Fruit fly (Drosophila melanogaster) whole organism, embryonic: Measurements from ENCODE around the gene Nulp1.

Experiments
- ATbp ChIP-seq: fragments of 200-800 bp; sonication (Bioruptor generic); optimal IDR thresholded peaks from 2 replicates; lab custom pipeline; 2017; ENCODE audit warnings: missing biosample characterization, mild to moderate bottlenecking, missing genetic modification characterization, missing genetic modification reagents
- B-H1 ChIP-seq: fragments of 200-800 bp; sonication (Bioruptor generic); IDR thresholded peaks from 3 replicates; pipeline ENCODE4 v1.3.6; 2022; ENCODE audit warnings: missing biosample characterization, missing genetic modification characterization
- Bteb2 ChIP-seq: fragments of 200-800 bp; sonication (Bioruptor generic); optimal IDR thresholded peaks from 2 replicates; lab custom pipeline; 2016; ENCODE audit warnings: missing biosample characterization, missing genetic modification characterization
- CG11560 ChIP-seq: fragments of 200-800 bp; sonication (Bioruptor generic); IDR thresholded peaks from 3 replicates; pipeline ENCODE4 v1.3.6; 2022; ENCODE audit warnings: missing biosample characterization, missing genetic modification characterization
- CG14860 ChIP-seq: fragments of 200-800 bp; sonication (Bioruptor generic); IDR thresholded peaks from 3 replicates; pipeline ENCODE4 v1.3.6; 2022; ENCODE audit warnings: missing biosample characterization, missing genetic modification characterization; ENCODE audit not compliant: partially characterized antibody
- CG17912 ChIP-seq: fragments of 200-800 bp; sonication (Bioruptor generic); optimal IDR thresholded peaks from 2 replicates; lab custom pipeline; 2018; ENCODE audit warnings: missing biosample characterization, mild to moderate bottlenecking, missing genetic modification characterization
- CG1792 ChIP-seq: fragments of 200-800 bp; sonication (Bioruptor generic); optimal IDR thresholded peaks from 2 replicates; lab custom pipeline; 2016; ENCODE audit warnings: missing biosample characterization, missing genetic modification characterization
- CG18599 ChIP-seq: fragments of 200-800 bp; sonication (Bioruptor generic); optimal IDR thresholded peaks from 3 replicates; lab custom pipeline; 2017; ENCODE audit warnings: missing biosample characterization, missing genetic modification characterization, mild to moderate bottlenecking, moderate library complexity, missing genetic modification reagents
- CG2875 ChIP-seq: fragments of 200-800 bp; sonication (Bioruptor generic); optimal IDR thresholded peaks from 2 replicates; lab custom pipeline; 2017; ENCODE audit warnings: missing biosample characterization, mild to moderate bottlenecking, missing genetic modification characterization, missing genetic modification reagents
- CG32532 ChIP-seq: fragments of 200-800 bp; sonication (Bioruptor generic); IDR thresholded peaks from 2 replicates; pipeline ENCODE4 v1.3.6; 2022; ENCODE audit warnings: missing biosample characterization, missing genetic modification characterization
- CG34422 ChIP-seq: fragments of 200-800 bp; sonication (Bioruptor generic); IDR thresholded peaks from 3 replicates; pipeline ENCODE4 v1.3.6; 2022; ENCODE audit warnings: missing biosample characterization, missing genetic modification characterization
- CG4404 ChIP-seq: fragments of 200-800 bp; sonication (Bioruptor generic); IDR thresholded peaks from 2 replicates; pipeline ENCODE4 v1.3.6; 2022; ENCODE audit warnings: missing biosample characterization, missing genetic modification characterization
- CG6765 ChIP-seq: fragments of 200-800 bp; sonication (Bioruptor generic); optimal IDR thresholded peaks from 3 replicates; lab custom pipeline; 2017; ENCODE audit warnings: missing biosample characterization, mild to moderate bottlenecking, missing genetic modification characterization
- CG6854 ChIP-seq: fragments of 200-800 bp; sonication (Bioruptor generic); optimal IDR thresholded peaks from 3 replicates; lab custom pipeline; 2017; ENCODE audit warnings: missing biosample characterization, mild to moderate bottlenecking, missing genetic modification characterization
- CG7745 ChIP-seq: fragments of 200-800 bp; sonication (Bioruptor generic); optimal IDR thresholded peaks from 2 replicates; lab custom pipeline; 2018; ENCODE audit warnings: missing biosample characterization, mild to moderate bottlenecking, missing genetic modification characterization, moderate library complexity
- CG7839 ChIP-seq: fragments of 200-800 bp; sonication (Bioruptor generic); optimal IDR thresholded peaks from 3 replicates; lab custom pipeline; 2018; ENCODE audit warnings: missing biosample characterization, mild to moderate bottlenecking, missing genetic modification characterization, moderate library complexity
- CG8281 ChIP-seq: fragments of 200-800 bp; sonication (Bioruptor generic); optimal IDR thresholded peaks from 2 replicates; lab custom pipeline; 2018; ENCODE audit warnings: missing biosample characterization, mild to moderate bottlenecking, missing genetic modification characterization, moderate library complexity
- CG8388 ChIP-seq: fragments of 200-800 bp; sonication (Bioruptor generic); optimal IDR thresholded peaks from 2 replicates; lab custom pipeline; 2019; ENCODE audit warnings: missing biosample characterization, mild to moderate bottlenecking, missing genetic modification characterization, moderate library complexity
- CG8924 ChIP-seq: fragments of 200-800 bp; optimal IDR thresholded peaks from 3 replicates; lab custom pipeline; 2019; ENCODE audit warnings: missing biosample characterization, mild to moderate bottlenecking, missing genetic modification characterization, moderate library complexity
- Chrac-16 ChIP-seq: fragments of 200-800 bp; sonication (Bioruptor generic); optimal IDR thresholded peaks from 3 replicates; lab custom pipeline; 2016; ENCODE audit warnings: missing biosample characterization, missing genetic modification characterization
- CkIIα-i1 ChIP-seq: fragments of 200-800 bp; sonication (Bioruptor generic); IDR thresholded peaks from 2 replicates; pipeline ENCODE4 v1.3.6; 2022; ENCODE audit warnings: missing biosample characterization, missing genetic modification characterization
- CoRest ChIP-seq: fragments of 200-800 bp; sonication (Bioruptor generic); optimal IDR thresholded peaks from 3 replicates; lab custom pipeline; 2018; ENCODE audit warnings: missing biosample characterization, mild to moderate bottlenecking, missing genetic modification characterization, moderate library complexity
- Dfd ChIP-seq, 2 experiments: fragments of >200 bp; optimal IDR thresholded peaks; 2 replicates each; lab custom pipeline; 2017; ENCODE audit warnings: missing biosample characterization in 2 of 2, missing genetic modification characterization in 2 of 2
- Dip3 ChIP-seq: fragments of 200-800 bp; sonication (Bioruptor generic); optimal IDR thresholded peaks from 3 replicates; lab custom pipeline; 2016; ENCODE audit warnings: missing biosample characterization, missing genetic modification characterization
- Dp ChIP-seq: fragments of 200-800 bp; sonication (Bioruptor generic); optimal IDR thresholded peaks from 2 replicates; lab custom pipeline; 2018; ENCODE audit warnings: missing biosample characterization, mild to moderate bottlenecking, missing genetic modification characterization, moderate library complexity
- E2f2 ChIP-seq: fragments of 200-800 bp; sonication (Bioruptor generic); IDR thresholded peaks from 2 replicates; pipeline ENCODE4 v1.3.6; 2022; ENCODE audit warnings: missing biosample characterization, missing genetic modification characterization
- Nf-YA ChIP-seq: fragments of 200-800 bp; sonication (Bioruptor generic); IDR thresholded peaks from 2 replicates; pipeline ENCODE4 v1.3.6; 2022; ENCODE audit warnings: missing biosample characterization, missing genetic modification characterization
- Pdp1 ChIP-seq, 2 experiments: fragments of 200-800 bp; sonication (Bioruptor generic); optimal IDR thresholded peaks; 3 replicates each; lab custom pipeline; 2016; ENCODE audit warnings: missing biosample characterization in 2 of 2, missing genetic modification characterization in 2 of 2, mild to moderate bottlenecking in 1 of 2, moderate library complexity in 1 of 2
- Scr ChIP-seq: fragments of 200-800 bp; sonication (Bioruptor generic); IDR thresholded peaks from 2 replicates; pipeline ENCODE4 v1.3.6; 2022; ENCODE audit warnings: missing biosample characterization, missing genetic modification characterization; ENCODE audit not compliant: partially characterized antibody
- Six4 ChIP-seq: fragments of 200-800 bp; sonication (Bioruptor generic); optimal IDR thresholded peaks from 2 replicates; lab custom pipeline; 2016; ENCODE audit warnings: missing biosample characterization, missing genetic modification characterization
- Sox100B ChIP-seq: fragments of 200-800 bp; sonication (Bioruptor generic); optimal IDR thresholded peaks from 3 replicates; lab custom pipeline; 2018; ENCODE audit warnings: missing biosample characterization, mild to moderate bottlenecking, missing genetic modification characterization
- Taf1 ChIP-seq: fragments of 200-800 bp; sonication (Bioruptor generic); IDR thresholded peaks from 2 replicates; pipeline ENCODE4 v1.3.6; 2022; ENCODE audit warnings: missing biosample characterization, missing genetic modification characterization
- amos ChIP-seq: fragments of 200-800 bp; sonication (Bioruptor generic); IDR thresholded peaks from 2 replicates; pipeline ENCODE4 v1.3.6; 2022; ENCODE audit warnings: missing biosample characterization, missing genetic modification characterization; ENCODE audit not compliant: partially characterized antibody
- cas ChIP-seq: fragments of 200-800 bp; sonication (Bioruptor generic); IDR thresholded peaks from 2 replicates; pipeline ENCODE4 v1.3.6; 2022; ENCODE audit warnings: missing biosample characterization, missing genetic modification characterization
- corto ChIP-seq: fragments of 200-800 bp; sonication (Bioruptor generic); optimal IDR thresholded peaks from 2 replicates; lab custom pipeline; 2016; ENCODE audit warnings: missing biosample characterization, mild to moderate bottlenecking, missing genetic modification characterization, moderate library complexity
- crp ChIP-seq, 2 experiments: fragments of 200-800 bp; sonication (Bioruptor generic); optimal IDR thresholded peaks; 2 replicates in 1 of 2; 3 replicates in 1 of 2; lab custom pipeline; 2017; ENCODE audit warnings: missing biosample characterization in 2 of 2, missing genetic modification characterization in 2 of 2, mild to moderate bottlenecking in 1 of 2, moderate library complexity in 1 of 2
- da ChIP-seq: fragments of 200-800 bp; sonication (Bioruptor generic); optimal IDR thresholded peaks from 2 replicates; lab custom pipeline; 2016; ENCODE audit warnings: missing biosample characterization, missing genetic modification characterization
- danr ChIP-seq: fragments of 200-800 bp; sonication (Bioruptor generic); IDR thresholded peaks from 2 replicates; pipeline ENCODE4 v1.3.6; 2022; ENCODE audit warnings: missing biosample characterization, missing genetic modification characterization
- dmrt11E ChIP-seq: fragments of 200-800 bp; sonication (Bioruptor generic); optimal IDR thresholded peaks from 3 replicates; lab custom pipeline; 2018; ENCODE audit warnings: missing biosample characterization, mild to moderate bottlenecking, missing genetic modification characterization, moderate library complexity
- ind ChIP-seq: fragments of 200-800 bp; sonication (Bioruptor generic); optimal IDR thresholded peaks from 3 replicates; lab custom pipeline; 2016; ENCODE audit warnings: missing biosample characterization, missing genetic modification characterization
- inv ChIP-seq: fragments of 200-800 bp; sonication (Bioruptor generic); IDR thresholded peaks from 2 replicates; pipeline ENCODE4 v1.3.6; 2022; ENCODE audit warnings: missing biosample characterization, missing genetic modification characterization; ENCODE audit not compliant: partially characterized antibody
- lbe ChIP-seq: fragments of 200-800 bp; sonication (Bioruptor generic); optimal IDR thresholded peaks from 2 replicates; lab custom pipeline; 2016; ENCODE audit warnings: missing biosample characterization, mild to moderate bottlenecking, missing genetic modification characterization
- nerfin-2 ChIP-seq: fragments of 200-800 bp; sonication (Bioruptor generic); IDR thresholded peaks from 2 replicates; pipeline ENCODE4 v1.3.6; 2022; ENCODE audit warnings: missing biosample characterization, missing genetic modification characterization; ENCODE audit not compliant: partially characterized antibody
- org-1 ChIP-seq: fragments of 200-800 bp; sonication (Bioruptor generic); optimal IDR thresholded peaks from 2 replicates; lab custom pipeline; 2017; ENCODE audit warnings: missing biosample characterization, missing genetic modification characterization
- scrt ChIP-seq: fragments of 200-800 bp; sonication (Bioruptor generic); optimal IDR thresholded peaks from 2 replicates; lab custom pipeline; 2018; ENCODE audit warnings: missing biosample characterization, mild to moderate bottlenecking, missing genetic modification characterization, moderate library complexity
- sd ChIP-seq: fragments of 200-800 bp; sonication (Bioruptor generic); optimal IDR thresholded peaks from 3 replicates; lab custom pipeline; 2018; ENCODE audit warnings: missing biosample characterization, mild to moderate bottlenecking, missing genetic modification characterization, moderate library complexity
- seq ChIP-seq: fragments of 200-800 bp; sonication (Bioruptor generic); IDR thresholded peaks from 2 replicates; pipeline ENCODE4 v1.3.6; 2022; ENCODE audit warnings: missing biosample characterization, missing genetic modification characterization
- sna ChIP-seq: fragments of 200-800 bp; sonication (Bioruptor generic); IDR thresholded peaks from 2 replicates; pipeline ENCODE4 v1.3.6; 2022; ENCODE audit warnings: missing biosample characterization, missing genetic modification characterization; ENCODE audit not compliant: partially characterized antibody
- trh ChIP-seq: fragments of 200-800 bp; sonication (Bioruptor generic); optimal IDR thresholded peaks from 2 replicates; lab custom pipeline; 2016; ENCODE audit warnings: missing biosample characterization, missing genetic modification characterization
- zen ChIP-seq: fragments of 200-800 bp; sonication (Bioruptor generic); optimal IDR thresholded peaks from 3 replicates; lab custom pipeline; 2018; ENCODE audit warnings: missing biosample characterization, mild to moderate bottlenecking, missing genetic modification characterization, moderate library complexity

The Nulp1 gene

DNA sequence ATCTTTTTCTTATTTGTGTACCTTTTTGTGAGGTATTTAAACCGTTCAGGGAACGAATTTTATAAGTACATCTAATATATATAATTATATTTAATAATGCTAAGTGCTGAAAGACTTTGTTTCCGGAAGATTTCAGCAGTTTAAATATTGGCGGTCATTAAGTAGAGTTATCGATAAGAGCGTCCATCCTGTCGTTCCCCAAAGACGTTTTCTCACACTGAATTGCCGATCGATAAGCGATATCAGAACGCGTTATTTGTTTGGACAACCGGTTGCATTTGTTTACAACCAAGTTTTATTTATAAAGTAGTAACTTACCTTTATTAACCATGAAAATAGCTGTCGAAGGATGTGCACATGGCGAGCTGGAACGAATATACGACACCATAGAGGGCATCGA is 11.4 kb downstream of the Nulp1 start, which contains the start of gene ldbr (continued):
- TF ChIP-seq dmrt11E (tag; lab: Kevin White, UChicago) (no peak), CG32532 (GFP tag; lab: Robert Waterston, UW) (no peak), B-H1 (no peak), org-1 (GFP tag; lab: Kevin White, UChicago) (no peak), Pdp1 (GFP tag; optimal IDR thresholded peaks at IDR 0.05; lab: Kevin White, UChicago) (peak in 1 of 2 experiments; percentile 21), Dip3 (GFP tag; lab: Kevin White, UChicago) (no peak), Dp (GFP tag; lab: Kevin White, UChicago) (peak; percentile 93), CG6765 (GFP tag; lab: Kevin White, UChicago) (no peak), corto (GFP tag; lab: Kevin White, UChicago) (no peak), nerfin-2 (GFP tag; lab: Robert Waterston, UW) (peak; percentile 52; the same call in 1 of the 2 replicates), sna (GFP tag; lab: Robert Waterston, UW) (no peak), CG7839 (tag; lab: Kevin White, UChicago) (no peak), Sox100B (GFP tag; lab: Kevin White, UChicago) (no peak), Bteb2 (GFP tag; lab: Kevin White, UChicago) (no peak), inv (GFP tag; lab: Robert Waterston, UW) (no peak), CG14860 (GFP tag; lab: Robert Waterston, UW) (0 out of 3 replicates have a peak, but pooled peaks have one; percentile 33), CG4404 (no peak), Chrac-16 (GFP tag; lab: Kevin White, UChicago) (no peak), CG1792 (GFP tag; lab: Kevin White, UChicago) (no peak), Scr (peak; percentile 57), cas (GFP tag; lab: Robert Waterston, UW) (no peak), danr (GFP tag; lab: Robert Waterston, UW) (no peak), CkIIα-i1 (GFP tag; lab: Robert Waterston, UW) (no peak), Six4 (GFP tag; lab: Kevin White, UChicago) (no peak), CG18599 (GFP tag; lab: Kevin White, UChicago) (no peak), CG8388 (GFP tag; lab: Kevin White, UChicago) (no peak), CG8924 (tag; lab: Kevin White, UChicago) (no peak), lbe (GFP tag; lab: Kevin White, UChicago) (peak; percentile 74), CG6854 (no peak), zen (tag; lab: Kevin White, UChicago) (peak; percentile 20), scrt (GFP tag; lab: Kevin White, UChicago) (peak; percentile 71), Taf1 (GFP tag; lab: Robert Waterston, UW) (no peak), sd (tag; lab: Kevin White, UChicago) (no peak), seq (GFP tag; lab: Robert Waterston, UW) (no peak), CG2875 (GFP tag; lab: Kevin White, UChicago) (no peak), CG17912 (GFP tag; lab: Kevin White, UChicago) (no peak), CG8281 (tag; lab: Kevin White, UChicago) (no peak), CoRest (tag; lab: Kevin White, UChicago) (peak; percentile 2), trh (GFP tag; lab: Kevin White, UChicago) (no peak), CG7745 (no peak), ind (no peak), Nf-YA (no peak), ATbp (GFP tag; lab: Kevin White, UChicago) (peak; percentile 5), amos (peak; percentile 50; the same call in 1 of the 2 replicates), Dfd (GFP tag; optimal IDR thresholded peaks at IDR 0.05; lab: Kevin White, UChicago) (no peak), CG34422 (GFP tag; lab: Robert Waterston, UW) (peak; percentile 36; the same call in 1 of the 3 replicates), da (GFP tag; lab: Kevin White, UChicago) (no peak), E2f2 (peak; percentile 93), crp (GFP tag; optimal IDR thresholded peaks at IDR 0.05; lab: Kevin White, UChicago) (peak in 1 of 2 experiments; percentile 38), CG11560 (tag; lab: Robert Waterston, UW) (no peak)
